Fruit fly (Drosophila melanogaster) whole organism, prepupa: ENCODE results near the gene CanA-14F.
A peak's percentile ranks its signal among the peaks of the same experiment; 100 is the strongest.

Source experiments
- CG10631 ChIP-seq: fragments of 200-800 bp; sonication (Bioruptor generic); optimal IDR thresholded peaks from 2 replicates; lab custom pipeline; 2016; ENCODE audit warnings: missing biosample characterization, missing genetic modification characterization
- CG10669 ChIP-seq: fragments of 200-800 bp; sonication (Bioruptor generic); optimal IDR thresholded peaks from 3 replicates; lab custom pipeline; 2018; ENCODE audit warnings: missing biosample characterization, mild to moderate bottlenecking, missing genetic modification characterization, moderate library complexity
- CG11294 ChIP-seq: fragments of 200-800 bp; sonication (Bioruptor generic); IDR thresholded peaks from 2 replicates; pipeline ENCODE4 v1.3.6; 2022; ENCODE audit warnings: missing biosample characterization, missing genetic modification characterization
- CG11762 ChIP-seq: fragments of 200-800 bp; sonication (Bioruptor generic); optimal IDR thresholded peaks from 3 replicates; lab custom pipeline; 2016; ENCODE audit warnings: missing biosample characterization, missing genetic modification characterization; ENCODE audit not compliant: insufficient read depth
- CG11902 ChIP-seq: fragments of 200-800 bp; sonication (Bioruptor generic); optimal IDR thresholded peaks from 3 replicates; lab custom pipeline; 2016; ENCODE audit warnings: missing biosample characterization, missing genetic modification characterization
- CG1621 ChIP-seq: fragments of 200-800 bp; sonication (Bioruptor generic); optimal IDR thresholded peaks from 3 replicates; lab custom pipeline; 2018; ENCODE audit warnings: missing biosample characterization, mild to moderate bottlenecking, missing genetic modification characterization
- CG16779 ChIP-seq: fragments of 200-800 bp; sonication (Bioruptor generic); optimal IDR thresholded peaks from 3 replicates; lab custom pipeline; 2017; ENCODE audit warnings: missing biosample characterization, mild to moderate bottlenecking, missing genetic modification characterization
- CG32006 ChIP-seq: fragments of 200-800 bp; sonication (Bioruptor generic); optimal IDR thresholded peaks from 3 replicates; lab custom pipeline; 2017; ENCODE audit warnings: missing biosample characterization, mild to moderate bottlenecking, missing genetic modification characterization
- CG4318 ChIP-seq: fragments of 200-800 bp; sonication (Bioruptor generic); optimal IDR thresholded peaks from 3 replicates; lab custom pipeline; 2017; ENCODE audit warnings: missing biosample characterization, mild to moderate bottlenecking, missing genetic modification characterization
- CG6163 ChIP-seq: fragments of 200-800 bp; sonication (Bioruptor generic); IDR thresholded peaks from 3 replicates; pipeline ENCODE4 v1.3.6; 2022; ENCODE audit warnings: missing biosample characterization, missing genetic modification characterization
- CG6276 ChIP-seq: fragments of 200-800 bp; sonication (Bioruptor generic); optimal IDR thresholded peaks from 2 replicates; lab custom pipeline; 2017; ENCODE audit warnings: missing biosample characterization, mild to moderate bottlenecking, missing genetic modification characterization
- CG6808 ChIP-seq: fragments of 200-800 bp; sonication (Bioruptor generic); optimal IDR thresholded peaks from 3 replicates; lab custom pipeline; 2017; ENCODE audit warnings: missing biosample characterization, missing genetic modification characterization, mild to moderate bottlenecking, moderate library complexity, missing genetic modification reagents
- CG6854 ChIP-seq: fragments of 200-800 bp; sonication (Bioruptor generic); optimal IDR thresholded peaks from 2 replicates; lab custom pipeline; 2017; ENCODE audit warnings: missing biosample characterization, mild to moderate bottlenecking, missing genetic modification characterization
- CG7368 ChIP-seq: fragments of 200-800 bp; sonication (Bioruptor generic); optimal IDR thresholded peaks from 3 replicates; lab custom pipeline; 2016; ENCODE audit warnings: missing biosample characterization, missing genetic modification characterization
- CG8119 ChIP-seq: fragments of 200-800 bp; sonication (Bioruptor generic); IDR thresholded peaks from 3 replicates; pipeline ENCODE4 v1.3.6; 2022; ENCODE audit warnings: missing biosample characterization, missing genetic modification characterization
- CG9139 ChIP-seq: fragments of 200-800 bp; sonication (Bioruptor generic); optimal IDR thresholded peaks from 3 replicates; lab custom pipeline; 2017; ENCODE audit warnings: missing biosample characterization, mild to moderate bottlenecking, missing genetic modification characterization
- Eip75B ChIP-seq: fragments of 200-800 bp; sonication (Bioruptor generic); optimal IDR thresholded peaks from 3 replicates; lab custom pipeline; 2016; ENCODE audit warnings: missing biosample characterization, missing genetic modification characterization
- Eip78C ChIP-seq: fragments of 200-800 bp; sonication (Bioruptor generic); peaks from one replicate; lab custom pipeline; 2016; ENCODE audit warnings: missing biosample characterization, missing genetic modification characterization
- Eip93F ChIP-seq: fragments of 200-800 bp; sonication (Bioruptor generic); optimal IDR thresholded peaks from 2 replicates; lab custom pipeline; 2016; ENCODE audit warnings: missing biosample characterization, mild to moderate bottlenecking, missing genetic modification characterization
- Ets21C ChIP-seq: fragments of 200-800 bp; sonication (Bioruptor generic); optimal IDR thresholded peaks from 3 replicates; lab custom pipeline; 2016; ENCODE audit warnings: missing biosample characterization, missing genetic modification characterization
- Ets96B ChIP-seq: fragments of 200-800 bp; optimal IDR thresholded peaks from 2 replicates; lab custom pipeline; 2019; ENCODE audit warnings: missing biosample characterization, mild to moderate bottlenecking, missing genetic modification characterization, moderate library complexity
- Hr38 ChIP-seq: sonication (Bioruptor generic); optimal IDR thresholded peaks from 2 replicates; lab custom pipeline; 2016; ENCODE audit warnings: missing biosample characterization, missing genetic modification characterization
- Hr39 ChIP-seq: fragments of 200-800 bp; sonication (Bioruptor generic); optimal IDR thresholded peaks from 2 replicates; lab custom pipeline; 2016; ENCODE audit warnings: missing biosample characterization, missing genetic modification characterization
- Lpt ChIP-seq: fragments of 200-800 bp; sonication (Bioruptor generic); optimal IDR thresholded peaks from 3 replicates; lab custom pipeline; 2016; ENCODE audit warnings: missing biosample characterization, missing genetic modification characterization
- Smox ChIP-seq: fragments of 200-800 bp; sonication (Bioruptor generic); optimal IDR thresholded peaks from 3 replicates; lab custom pipeline; 2016; ENCODE audit warnings: missing biosample characterization, missing genetic modification characterization
- Sox102F ChIP-seq: fragments of 200-800 bp; sonication (Bioruptor generic); optimal IDR thresholded peaks from 2 replicates; lab custom pipeline; 2016; ENCODE audit warnings: missing biosample characterization, mild to moderate bottlenecking, missing genetic modification characterization
- Sox14 ChIP-seq: fragments of 200-800 bp; sonication (Bioruptor generic); optimal IDR thresholded peaks from 3 replicates; lab custom pipeline; 2016; ENCODE audit warnings: missing biosample characterization, missing genetic modification characterization
- Sox15 ChIP-seq: fragments of 200-800 bp; sonication (Bioruptor generic); optimal IDR thresholded peaks from 3 replicates; lab custom pipeline; 2016; ENCODE audit warnings: missing biosample characterization, missing genetic modification characterization
- acj6 ChIP-seq: fragments of 200-800 bp; sonication (Bioruptor generic); optimal IDR thresholded peaks from 3 replicates; lab custom pipeline; 2016; ENCODE audit warnings: missing biosample characterization, missing genetic modification characterization
- cyc ChIP-seq: fragments of 200-800 bp; sonication (Bioruptor generic); optimal IDR thresholded peaks from 3 replicates; lab custom pipeline; 2016; ENCODE audit warnings: missing biosample characterization, missing genetic modification characterization
- dac ChIP-seq: fragments of 200-800 bp; sonication (Bioruptor generic); optimal IDR thresholded peaks from 2 replicates; lab custom pipeline; 2017; ENCODE audit warnings: missing biosample characterization, mild to moderate bottlenecking, missing genetic modification characterization
- dsx ChIP-seq: fragments of 200-800 bp; optimal IDR thresholded peaks from 3 replicates; lab custom pipeline; 2019; ENCODE audit warnings: missing biosample characterization, mild to moderate bottlenecking, missing genetic modification characterization, moderate library complexity; ENCODE audit not compliant: poor library complexity, severe bottlenecking
- eg ChIP-seq: fragments of 200-800 bp; sonication (Bioruptor generic); IDR thresholded peaks from 3 replicates; pipeline ENCODE4 v1.3.6; 2022; ENCODE audit warnings: missing biosample characterization, missing genetic modification characterization
- esn ChIP-seq: fragments of 200-800 bp; sonication (Bioruptor generic); optimal IDR thresholded peaks from 2 replicates; lab custom pipeline; 2016; ENCODE audit warnings: missing biosample characterization, mild to moderate bottlenecking, missing genetic modification characterization, moderate library complexity
- fd59A ChIP-seq: fragments of 200-800 bp; sonication (Bioruptor generic); optimal IDR thresholded peaks from 2 replicates; lab custom pipeline; 2017; ENCODE audit warnings: missing biosample characterization, mild to moderate bottlenecking, missing genetic modification characterization, missing genetic modification reagents
- fd85E ChIP-seq: fragments of 200-800 bp; sonication (Bioruptor generic); optimal IDR thresholded peaks from 3 replicates; lab custom pipeline; 2016; ENCODE audit warnings: missing biosample characterization, missing genetic modification characterization
- fkh ChIP-seq: fragments of 200-800 bp; sonication (Bioruptor generic); optimal IDR thresholded peaks from 3 replicates; lab custom pipeline; 2017; ENCODE audit warnings: missing biosample characterization, mild to moderate bottlenecking, missing genetic modification characterization, moderate library complexity
- net ChIP-seq: fragments of 200-800 bp; sonication (Bioruptor generic); optimal IDR thresholded peaks from 3 replicates; lab custom pipeline; 2016; ENCODE audit warnings: missing biosample characterization, missing genetic modification characterization
- salr ChIP-seq, 2 experiments: fragments of 200-800 bp; sonication (Bioruptor generic); optimal IDR thresholded peaks; 3 replicates each; lab custom pipeline; 2016 to 2018; ENCODE audit warnings: missing biosample characterization in 2 of 2, missing genetic modification characterization in 2 of 2, mild to moderate bottlenecking in 1 of 2
- spab ChIP-seq: fragments of 200-800 bp; sonication (Bioruptor generic); optimal IDR thresholded peaks from 2 replicates; lab custom pipeline; 2017; ENCODE audit warnings: missing biosample characterization, mild to moderate bottlenecking, missing genetic modification characterization, missing genetic modification reagents
- ss ChIP-seq, 2 experiments: fragments of 200-800 bp; sonication (Bioruptor generic); optimal IDR thresholded peaks; 2 replicates in 1 of 2; 3 replicates in 1 of 2; lab custom pipeline; 2017 to 2018; ENCODE audit warnings: mild to moderate bottlenecking in 2 of 2, missing biosample characterization in 2 of 2, missing genetic modification characterization in 2 of 2, moderate library complexity in 1 of 2
- topi ChIP-seq: fragments of 200-800 bp; sonication (Bioruptor generic); optimal IDR thresholded peaks from 3 replicates; lab custom pipeline; 2016; ENCODE audit warnings: missing biosample characterization, missing genetic modification characterization

Gene CanA-14F

DNA sequence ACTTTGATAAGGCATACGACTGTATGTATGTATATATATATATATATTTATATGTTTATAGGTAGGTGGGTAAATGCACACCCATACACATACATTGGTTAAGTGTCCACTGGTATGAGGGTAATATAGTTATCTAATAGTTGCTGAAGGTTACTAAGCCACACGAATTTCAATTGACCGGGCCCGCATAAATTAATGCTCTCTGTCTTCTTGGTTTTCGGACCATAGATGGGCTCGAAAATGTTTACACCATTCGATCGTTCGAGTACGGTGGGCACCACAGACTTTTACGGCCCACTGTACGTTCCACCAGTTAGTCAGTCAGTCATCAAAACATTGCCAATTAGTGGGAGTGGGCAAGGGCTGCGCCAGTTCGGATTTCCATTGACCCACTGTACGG, 8.4 kb upstream of the CanA-14F start:
- TF ChIP-seq CG9139 (GFP tag; lab: Kevin White, UChicago): no peak

- TF ChIP-seq CG11762 (GFP tag; lab: Kevin White, UChicago) (no peak), Eip93F (GFP tag; lab: Kevin White, UChicago) (peak; percentile 33), esn (GFP tag; lab: Kevin White, UChicago) (peak; percentile 7), fkh (peak; percentile 58)
Observed at dm6 chrX:16593418-16593817, 6.4 kb upstream of the CanA-14F start, which contains the start of the genes SMC3 and Ubc7. Gene SMC3, minus strand, starts transcription at chrX:16593439. Gene Ubc7, plus strand, starts transcription at chrX:16593677.

- no peak for TF ChIP-seq net
Observed at dm6 chrX:16587668-16588046, 685 bp upstream of the CanA-14F start, which contains the start of gene CG13014. Gene CG13014, plus strand, starts transcription at chrX:16587873.

dm6 chrX:16586178-16586890, 638 bp downstream of the CanA-14F start:
- TF ChIP-seq Sox102F (GFP tag; lab: Kevin White, UChicago) (no peak), Ets21C (no peak), CG9139 (GFP tag; lab: Kevin White, UChicago) (peak; percentile 30), Ets96B (tag; lab: Kevin White, UChicago) (no peak), CG6163 (GFP tag; lab: Robert Waterston, UW) (no peak; the same call in 2 of the 3 replicates), salr (GFP tag; optimal IDR thresholded peaks at IDR 0.05; lab: Kevin White, UChicago) (no peak), CG32006 (GFP tag; lab: Kevin White, UChicago) (no peak), dac (no peak), CG10669 (GFP tag; lab: Kevin White, UChicago) (peak; percentile 19), cyc (GFP tag; lab: Kevin White, UChicago) (no peak), CG4318 (GFP tag; lab: Kevin White, UChicago) (no peak), fd59A (GFP tag; lab: Kevin White, UChicago) (peak; percentile 13), ss (GFP tag; optimal IDR thresholded peaks at IDR 0.05; lab: Kevin White, UChicago) (peak; percentile 30 to 65), fd85E (GFP tag; lab: Kevin White, UChicago) (no peak), CG10631 (GFP tag; lab: Kevin White, UChicago) (no peak), Hr39 (GFP tag; lab: Kevin White, UChicago) (no peak), net (peak; percentile 24), esn (GFP tag; lab: Kevin White, UChicago) (no peak), CG7368 (GFP tag; lab: Kevin White, UChicago) (no peak), eg (GFP tag; lab: Robert Waterston, UW) (no peak), Hr38 (GFP tag; lab: Kevin White, UChicago) (no peak), topi (no peak), Eip75B (GFP tag; lab: Kevin White, UChicago) (peak; percentile 21), CG8119 (GFP tag; lab: Robert Waterston, UW) (no peak), CG6854 (no peak), CG16779 (peak; percentile 25), dsx (GFP tag; lab: Kevin White, UChicago) (no peak), CG6276 (GFP tag; lab: Kevin White, UChicago) (peak; percentile 32), Smox (GFP tag; lab: Kevin White, UChicago) (no peak), CG6808 (GFP tag; lab: Kevin White, UChicago) (peak; percentile 33), Sox15 (GFP tag; lab: Kevin White, UChicago) (no peak), CG11294 (GFP tag; lab: Robert Waterston, UW) (no peak), Sox14 (GFP tag; lab: Kevin White, UChicago) (peak; percentile 1), CG11902 (GFP tag; lab: Kevin White, UChicago) (no peak), Eip78C (GFP tag; lab: Kevin White, UChicago) (peak; percentile 82), CG1621 (tag; lab: Kevin White, UChicago) (no peak), Lpt (GFP tag; lab: Kevin White, UChicago) (no peak), spab (GFP tag; lab: Kevin White, UChicago) (peak; percentile 32), acj6 (GFP tag; lab: Kevin White, UChicago) (no peak), fkh (no peak)
- TF ChIP-seq, all 60 proteins: peak for 12
